Worm (Caenorhabditis elegans) whole organism, young adult: ENCODE measurements around the gene Y116A8C.37.

Source experiments
- F37B4.10 ChIP-seq: fragments of 200-800 bp; sonication (Bioruptor generic); IDR thresholded peaks from 2 replicates; pipeline ENCODE4 v1.3.6; 2022; ENCODE audit warnings: missing genetic modification characterization, missing compliant biosample characterization
- F57A8.1 ChIP-seq: fragments of 200-800 bp; sonication (Bioruptor generic); optimal IDR thresholded peaks from 2 replicates; lab custom pipeline; 2018; ENCODE audit warnings: mild to moderate bottlenecking, missing genetic modification characterization, moderate library complexity, missing compliant biosample characterization
- K11D2.4 ChIP-seq: fragments of 200-800 bp; sonication (Bioruptor generic); IDR thresholded peaks from 2 replicates; pipeline ENCODE4 v1.3.6; 2022; ENCODE audit warnings: missing genetic modification reagents, missing genetic modification characterization, missing compliant biosample characterization
- Y53G8AR.9 ChIP-seq: fragments of 200-800 bp; sonication (Bioruptor generic); conservative IDR thresholded peaks from 2 replicates; pipeline ENCODE4 v1.3.6; 2022; ENCODE audit warnings: missing genetic modification reagents, missing genetic modification characterization, missing compliant biosample characterization
- Y79H2A.3 ChIP-seq: fragments of 200-800 bp; sonication (Bioruptor generic); conservative IDR thresholded peaks from 2 replicates; pipeline ENCODE4 v1.3.6; 2022; ENCODE audit warnings: missing genetic modification reagents, missing genetic modification characterization, missing compliant biosample characterization
- akir-1 ChIP-seq: fragments of 200-800 bp; sonication (Bioruptor generic); optimal IDR thresholded peaks from 2 replicates; lab custom pipeline; 2018; ENCODE audit warnings: mild to moderate bottlenecking, missing genetic modification characterization, moderate library complexity, missing compliant biosample characterization
- attf-3 ChIP-seq: fragments of 200-800 bp; sonication (Bioruptor generic); conservative IDR thresholded peaks from 2 replicates; pipeline ENCODE4 v1.3.6; 2022; ENCODE audit warnings: missing genetic modification reagents, missing genetic modification characterization, missing compliant biosample characterization
- fkh-3 ChIP-seq: sonication (generic microtip); optimal IDR thresholded peaks from 2 replicates; lab custom pipeline; 2016; ENCODE audit warnings: mild to moderate bottlenecking, missing genetic modification characterization, missing compliant biosample characterization
- mel-28 ChIP-seq: sonication (generic microtip); optimal IDR thresholded peaks from 2 replicates; lab custom pipeline; 2016; ENCODE audit warnings: borderline replicate concordance, mild to moderate bottlenecking, missing genetic modification characterization, missing compliant biosample characterization
- sea-2 ChIP-seq: fragments of 200-800 bp; sonication (Bioruptor generic); IDR thresholded peaks from 2 replicates; pipeline ENCODE4 v1.3.6; 2022; ENCODE audit warnings: missing genetic modification characterization, missing compliant biosample characterization
- snpc-4 ChIP-seq, 5 experiments: fragments of 150-350 bp in 1 of 5; sonication (generic microtip) in 4 of 5; optimal IDR thresholded peaks; 2 replicates each; lab custom pipeline; 2014 to 2018; ENCODE audit warnings: missing genetic modification characterization in 5 of 5, missing biosample characterization in 3 of 5, antibody characterized with exemption in 2 of 5, mild to moderate bottlenecking in 2 of 5, missing compliant biosample characterization in 2 of 5, missing genotype in 2 of 5, moderate library complexity in 2 of 5, missing genetic modification reagents in 1 of 5
- tlf-1 ChIP-seq: fragments of 200-800 bp; sonication (Bioruptor generic); optimal IDR thresholded peaks from 2 replicates; lab custom pipeline; 2018; ENCODE audit warnings: mild to moderate bottlenecking, missing genetic modification characterization, missing compliant biosample characterization
- unc-62 ChIP-seq: fragments of 150-350 bp; optimal IDR thresholded peaks from 2 replicates; lab custom pipeline; 2014; ENCODE audit warnings: missing biosample characterization, missing genetic modification reagents, missing genetic modification characterization
- ztf-26 ChIP-seq: sonication (generic microtip); optimal IDR thresholded peaks from 2 replicates; lab custom pipeline; 2017; ENCODE audit warnings: missing genetic modification characterization, missing compliant biosample characterization

DNA sequence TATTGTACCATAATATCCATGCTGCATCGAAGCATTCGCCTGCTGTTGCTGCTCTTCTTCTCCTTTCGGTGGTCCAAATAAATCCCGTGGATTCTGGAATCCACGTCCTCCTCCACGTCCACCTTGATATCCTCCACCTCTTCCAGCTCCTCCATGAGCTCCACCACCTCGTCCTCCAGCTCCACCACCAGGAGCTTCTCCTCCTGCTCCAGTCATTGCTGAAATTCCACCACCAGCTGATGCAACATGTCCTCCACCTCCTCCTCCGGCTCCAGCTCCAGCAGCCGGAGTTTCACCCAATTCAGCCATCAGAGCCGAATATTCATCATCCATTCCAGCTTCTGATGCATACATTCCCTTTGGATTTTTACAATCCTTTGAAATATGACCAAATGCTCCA lies 25.4 kb downstream of the Y116A8C.37 start:
- no peak for TF ChIP-seq sea-2 (GFP tag; lab: Robert Waterston, UW)
- TF ChIP-seq mel-28 (tag; lab: Kevin White, UChicago) = no peak
- no peak for TF ChIP-seq Y53G8AR.9
- TF ChIP-seq akir-1 (GFP tag; lab: Kevin White, UChicago) = no peak
- no peak for TF ChIP-seq unc-62 (GFP tag; lab: Kevin White, UChicago)
- no peak for TF ChIP-seq attf-3 (GFP tag; lab: Robert Waterston, UW)
- TF ChIP-seq F57A8.1 (GFP tag; lab: Kevin White, UChicago) = no peak
- no peak for TF ChIP-seq K11D2.4
- TF ChIP-seq fkh-3 (tag; lab: Kevin White, UChicago) = no peak
- TF ChIP-seq tlf-1 (GFP tag; lab: Kevin White, UChicago) = no peak
- TF ChIP-seq ztf-26 (tag; lab: Kevin White, UChicago) = no peak
- TF ChIP-seq snpc-4 (GFP tag; optimal IDR thresholded peaks at IDR 0.05; lab: Kevin White, UChicago) = no peak
- no peak for TF ChIP-seq snpc-4 (tag; optimal IDR thresholded peaks at IDR 0.05; lab: Kevin White, UChicago)
- no peak for TF ChIP-seq F37B4.10
- TF ChIP-seq Y79H2A.3 (GFP tag; lab: Robert Waterston, UW) = no peak
